Worm (Caenorhabditis elegans): ENCODE measurements around the gene F52E1.3.

ce11 chrV:8403916-8404315 lies 9.3 kb downstream of the F52E1.3 start:
- TF ChIP-seq pbrm-1 (GFP tag; IDR thresholded peaks at IDR 0.05) (no peak), T26A5.8 (tag; optimal IDR thresholded peaks at IDR 0.05) (no peak), rec-8 (tag; optimal IDR thresholded peaks at IDR 0.05) (no peak), ztf-25 (GFP tag; IDR thresholded peaks at IDR 0.05) (no peak), pha-4 (tag; optimal IDR thresholded peaks at IDR 0.05) (no peak), egl-44 (GFP tag; IDR thresholded peaks at IDR 0.05) (no peak), Y53F4B.3 (GFP tag; IDR thresholded peaks at IDR 0.05) (no peak), tbp1 (GFP tag; optimal IDR thresholded peaks at IDR 0.05) (no peak), lin-26 (GFP tag; IDR thresholded peaks at IDR 0.05) (no peak)
